Worm (Caenorhabditis elegans): ENCODE results near the gene ZC239.17.

ZC239.17 gene

ce11 chrII:3248043-3248718, 22.5 kb upstream of the ZC239.17 start, which contains the start of the genes fbxc-50 and C17F4.2:
TSS of gene fbxc-50 (minus strand) at chrII:3248123.
TSS of gene C17F4.2 (plus strand) at chrII:3248668.
- no peak for TF ChIP-seq nhr-76 (tag; optimal IDR thresholded peaks at IDR 0.05)

ce11 chrII:3247556-3247955, 21.9 kb upstream of the ZC239.17 start:
- TF ChIP-seq ztf-11 (tag; optimal IDR thresholded peaks at IDR 0.05) (no peak), tbx-2 (tag; optimal IDR thresholded peaks at IDR 0.05) (no peak), elt-2 (tag; optimal IDR thresholded peaks at IDR 0.05) (no peak), nhr-25 (tag; optimal IDR thresholded peaks at IDR 0.05) (no peak), fkh-2 (tag; optimal IDR thresholded peaks at IDR 0.05) (no peak), ztf-4 (tag; optimal IDR thresholded peaks at IDR 0.05) (no peak), ceh-9 (tag; optimal IDR thresholded peaks at IDR 0.05) (no peak), nhr-77 (tag; optimal IDR thresholded peaks at IDR 0.05) (no peak), egl-5 (tag; optimal IDR thresholded peaks at IDR 0.05) (no peak), jun-1 (tag; optimal IDR thresholded peaks at IDR 0.05) (no peak), unc-62 (GFP tag; optimal IDR thresholded peaks at IDR 0.05) (no peak), nhr-67 (tag; optimal IDR thresholded peaks at IDR 0.05) (no peak), fkh-10 (GFP tag; optimal IDR thresholded peaks at IDR 0.05) (no peak), nhr-28 (tag; optimal IDR thresholded peaks at IDR 0.05) (no peak), lin-39 (tag; optimal IDR thresholded peaks at IDR 0.05) (no peak), fos-1 (tag; optimal IDR thresholded peaks at IDR 0.05) (no peak), nhr-12 (tag; optimal IDR thresholded peaks at IDR 0.05) (no peak), nhr-23 (tag; optimal IDR thresholded peaks at IDR 0.05) (no peak), skn-1 (tag; optimal IDR thresholded peaks at IDR 0.05) (no peak)

- TF ChIP-seq snpc-4 (tag; optimal IDR thresholded peaks at IDR 0.05) (no peak), egl-5 (tag; optimal IDR thresholded peaks at IDR 0.05) (no peak), nhr-43 (tag; optimal IDR thresholded peaks at IDR 0.05; ENCODE audit: poor library complexity, severe bottlenecking) (no peak), jun-1 (tag; optimal IDR thresholded peaks at IDR 0.05) (peak; percentile 71), daf-12 (tag; optimal IDR thresholded peaks at IDR 0.05) (no peak), aly-2 (tag; optimal IDR thresholded peaks at IDR 0.05) (no peak), fkh-10 (GFP tag; optimal IDR thresholded peaks at IDR 0.05) (no peak), elt-3 (tag; optimal IDR thresholded peaks at IDR 0.05) (no peak), ceh-16 (tag; optimal IDR thresholded peaks at IDR 0.05) (no peak), sea-2 (GFP tag; optimal IDR thresholded peaks at IDR 0.05) (no peak), pha-4 (tag; optimal IDR thresholded peaks at IDR 0.05) (no peak), tbx-2 (tag; optimal IDR thresholded peaks at IDR 0.05) (no peak), nhr-23 (tag; optimal IDR thresholded peaks at IDR 0.05) (no peak), lsy-12 (tag; optimal IDR thresholded peaks at IDR 0.05) (no peak), nhr-76 (tag; optimal IDR thresholded peaks at IDR 0.05) (no peak), fkh-2 (tag; optimal IDR thresholded peaks at IDR 0.05) (no peak), egl-27 (tag; optimal IDR thresholded peaks at IDR 0.05) (no peak), ztf-11 (tag; optimal IDR thresholded peaks at IDR 0.05) (no peak), pqm-1 (tag; optimal IDR thresholded peaks at IDR 0.05) (peak; percentile 96), eor-1 (tag; optimal IDR thresholded peaks at IDR 0.05) (no peak), nhr-11 (tag; optimal IDR thresholded peaks at IDR 0.05) (no peak), nhr-237 (tag; optimal IDR thresholded peaks at IDR 0.05) (no peak), elt-2 (tag; optimal IDR thresholded peaks at IDR 0.05) (peak; percentile 99)
Observed at ce11 chrII:3245836-3246235, 20.2 kb upstream of the ZC239.17 start, which contains the start of gene C17F4.7. TSS of gene C17F4.7 (minus strand) at chrII:3246015.

- TF ChIP-seq nhr-23 (tag; optimal IDR thresholded peaks at IDR 0.05) (no peak), ceh-28 (tag; optimal IDR thresholded peaks at IDR 0.05) (no peak), unc-39 (tag; optimal IDR thresholded peaks at IDR 0.05) (no peak), lin-15B (tag; optimal IDR thresholded peaks at IDR 0.05) (no peak), hmg-11 (tag; optimal IDR thresholded peaks at IDR 0.05) (no peak), nhr-11 (tag; optimal IDR thresholded peaks at IDR 0.05) (no peak), elt-2 (tag; optimal IDR thresholded peaks at IDR 0.05) (peak; percentile 50), nhr-25 (tag; optimal IDR thresholded peaks at IDR 0.05) (no peak), mdl-1 (tag; optimal IDR thresholded peaks at IDR 0.05) (no peak), fos-1 (tag; optimal IDR thresholded peaks at IDR 0.05) (peak; percentile 9), ceh-16 (tag; optimal IDR thresholded peaks at IDR 0.05) (no peak), nfya-1 (tag; optimal IDR thresholded peaks at IDR 0.05; ENCODE audit: insufficient read depth) (no peak), ceh-9 (tag; optimal IDR thresholded peaks at IDR 0.05) (no peak), lsy-12 (tag; optimal IDR thresholded peaks at IDR 0.05) (no peak), eor-1 (tag; optimal IDR thresholded peaks at IDR 0.05) (no peak), fkh-2 (tag; optimal IDR thresholded peaks at IDR 0.05) (no peak), nhr-77 (tag; optimal IDR thresholded peaks at IDR 0.05) (peak; percentile 54), nhr-28 (tag; optimal IDR thresholded peaks at IDR 0.05) (no peak), pha-4 (tag; optimal IDR thresholded peaks at IDR 0.05) (no peak), skn-1 (tag; optimal IDR thresholded peaks at IDR 0.05) (no peak), elt-3 (tag; optimal IDR thresholded peaks at IDR 0.05) (no peak)
Observed at ce11 chrII:3244758-3245157, 19.1 kb upstream of the ZC239.17 start.
